Worm (Caenorhabditis elegans) whole organism, mixed stage, embryonic: Measurements from ENCODE around the gene fbxc-23.

Experiments
- M03D4.4 ChIP-seq: sonication (generic microtip); optimal IDR thresholded peaks from 2 replicates; lab custom pipeline; 2017; ENCODE audit warnings: mild to moderate bottlenecking, missing genetic modification characterization, missing compliant biosample characterization
- bed-3 ChIP-seq: fragments of 200-800 bp; sonication (Bioruptor generic); optimal IDR thresholded peaks from 3 replicates; lab custom pipeline; 2018; ENCODE audit warnings: mild to moderate bottlenecking, missing genetic modification characterization, moderate library complexity, missing compliant biosample characterization
- blmp-1 ChIP-seq: fragments of 150-350 bp; optimal IDR thresholded peaks from 2 replicates; lab custom pipeline; 2014; ENCODE audit warnings: missing biosample characterization, missing genetic modification characterization
- ceh-39 ChIP-seq: fragments of 150-350 bp; optimal IDR thresholded peaks from 2 replicates; lab custom pipeline; 2014; ENCODE audit warnings: missing biosample characterization, missing genetic modification characterization
- ceh-83 ChIP-seq: fragments of 200-800 bp; sonication (Bioruptor generic); optimal IDR thresholded peaks from 2 replicates; lab custom pipeline; 2018; ENCODE audit warnings: mild to moderate bottlenecking, missing genetic modification characterization, missing compliant biosample characterization
- ces-1 ChIP-seq: fragments of 150-350 bp; optimal IDR thresholded peaks from 2 replicates; lab custom pipeline; 2014; ENCODE audit warnings: missing biosample characterization, missing genetic modification reagents, missing genetic modification characterization
- cnd-1 ChIP-seq: fragments of 200-800 bp; sonication (Bioruptor generic); optimal IDR thresholded peaks from 2 replicates; lab custom pipeline; 2018; ENCODE audit warnings: mild to moderate bottlenecking, missing genetic modification characterization, missing compliant biosample characterization
- drap-1 ChIP-seq: fragments of 200-800 bp; sonication (Bioruptor generic); optimal IDR thresholded peaks from 3 replicates; lab custom pipeline; 2018; ENCODE audit warnings: mild to moderate bottlenecking, missing genetic modification characterization, missing compliant biosample characterization
- elt-3 ChIP-seq: fragments of 150-350 bp; optimal IDR thresholded peaks from 2 replicates; lab custom pipeline; 2014; ENCODE audit warnings: missing biosample characterization, missing genetic modification characterization
- flh-1 ChIP-seq: fragments of 200-800 bp; sonication (Bioruptor generic); optimal IDR thresholded peaks from 2 replicates; lab custom pipeline; 2018; ENCODE audit warnings: mild to moderate bottlenecking, missing genetic modification characterization, moderate library complexity, missing compliant biosample characterization
- ham-2 ChIP-seq: fragments of 200-800 bp; sonication (Bioruptor generic); optimal IDR thresholded peaks from 2 replicates; lab custom pipeline; 2018; ENCODE audit warnings: mild to moderate bottlenecking, missing genetic modification characterization, missing compliant biosample characterization
- lin-13 ChIP-seq: fragments of 150-350 bp; optimal IDR thresholded peaks from 2 replicates; lab custom pipeline; 2014; ENCODE audit warnings: missing biosample characterization, missing genetic modification characterization
- lin-32 ChIP-seq: fragments of 200-800 bp; sonication (Bioruptor generic); optimal IDR thresholded peaks from 2 replicates; lab custom pipeline; 2018; ENCODE audit warnings: mild to moderate bottlenecking, missing genetic modification characterization, missing compliant biosample characterization
- lsy-2 ChIP-seq: fragments of 150-350 bp; optimal IDR thresholded peaks from 2 replicates; lab custom pipeline; 2014; ENCODE audit warnings: missing biosample characterization, missing genetic modification characterization
- mab-5 ChIP-seq: fragments of 150-350 bp; optimal IDR thresholded peaks from 2 replicates; lab custom pipeline; 2014; ENCODE audit warnings: missing biosample characterization, missing genetic modification characterization
- mep-1 ChIP-seq: fragments of 150-350 bp; optimal IDR thresholded peaks from 2 replicates; lab custom pipeline; 2017; ENCODE audit warnings: missing biosample characterization, missing genetic modification reagents, missing genetic modification characterization, inconsistent platforms
- mls-2 ChIP-seq: sonication (generic microtip); optimal IDR thresholded peaks from 2 replicates; lab custom pipeline; 2016; ENCODE audit warnings: mild to moderate bottlenecking, missing genetic modification characterization, moderate library complexity, missing compliant biosample characterization
- nhr-12 ChIP-seq: fragments of 150-350 bp; optimal IDR thresholded peaks from 2 replicates; lab custom pipeline; 2014; ENCODE audit warnings: missing biosample characterization, missing genetic modification characterization
- nhr-2 ChIP-seq: fragments of 150-350 bp; optimal IDR thresholded peaks from 2 replicates; lab custom pipeline; 2014; ENCODE audit warnings: missing biosample characterization, missing genetic modification characterization
- nhr-237 ChIP-seq: fragments of 150-350 bp; optimal IDR thresholded peaks from 2 replicates; lab custom pipeline; 2014; ENCODE audit warnings: missing biosample characterization, missing genetic modification characterization
- nhr-28 ChIP-seq: fragments of 150-350 bp; optimal IDR thresholded peaks from 2 replicates; lab custom pipeline; 2014; ENCODE audit warnings: missing biosample characterization, missing genetic modification characterization
- nhr-76 ChIP-seq: sonication (generic microtip); optimal IDR thresholded peaks from 2 replicates; lab custom pipeline; 2017; ENCODE audit warnings: missing biosample characterization, missing genetic modification characterization
- pha-4 ChIP-seq: fragments of 150-350 bp; optimal IDR thresholded peaks from 2 replicates; lab custom pipeline; 2018; ENCODE audit warnings: missing biosample characterization, missing genetic modification reagents, missing genetic modification characterization
- sem-2 ChIP-seq: fragments of 200-800 bp; sonication (Bioruptor generic); optimal IDR thresholded peaks from 2 replicates; lab custom pipeline; 2018; ENCODE audit warnings: mild to moderate bottlenecking, missing genetic modification characterization, missing compliant biosample characterization
- snpc-4 ChIP-seq: fragments of 150-350 bp; optimal IDR thresholded peaks from 2 replicates; lab custom pipeline; 2014; ENCODE audit warnings: missing biosample characterization, missing genetic modification characterization
- sptf-1 ChIP-seq: sonication (generic microtip); optimal IDR thresholded peaks from 2 replicates; lab custom pipeline; 2017; ENCODE audit warnings: mild to moderate bottlenecking, missing genetic modification characterization, moderate library complexity, missing compliant biosample characterization
- tbx-8 ChIP-seq: fragments of 200-800 bp; sonication (Bioruptor generic); optimal IDR thresholded peaks from 2 replicates; lab custom pipeline; 2018; ENCODE audit warnings: mild to moderate bottlenecking, missing genetic modification characterization, moderate library complexity, missing compliant biosample characterization
- unc-120 ChIP-seq: sonication (generic microtip); optimal IDR thresholded peaks from 2 replicates; lab custom pipeline; 2017; ENCODE audit warnings: missing genetic modification characterization, missing compliant biosample characterization; ENCODE audit not compliant: poor library complexity, severe bottlenecking
- unc-39 ChIP-seq: fragments of 150-350 bp; optimal IDR thresholded peaks from 2 replicates; lab custom pipeline; 2014; ENCODE audit warnings: missing biosample characterization, missing genetic modification characterization
- unc-62 ChIP-seq: fragments of 150-350 bp; optimal IDR thresholded peaks from 2 replicates; lab custom pipeline; 2014; ENCODE audit warnings: missing biosample characterization, missing genetic modification reagents, missing genetic modification characterization
- zip-8 ChIP-seq: fragments of 150-350 bp; optimal IDR thresholded peaks from 2 replicates; lab custom pipeline; 2014; ENCODE audit warnings: missing biosample characterization, missing genetic modification characterization

The fbxc-23 gene

ce11 chrII:13600904-13601303 is 4.5 kb upstream of the fbxc-23 start, which contains the start of gene csp-1:
csp-1 (plus strand) TSS chrII:13601204.
- TF ChIP-seq nhr-237 (tag; lab: Kevin White, UChicago) (no peak), drap-1 (GFP tag; lab: Kevin White, UChicago) (no peak), lin-13 (no peak), unc-62 (GFP tag; lab: Kevin White, UChicago) (no peak), flh-1 (GFP tag; lab: Kevin White, UChicago) (no peak), nhr-76 (tag; lab: Kevin White, UChicago) (no peak), nhr-28 (tag; lab: Kevin White, UChicago) (no peak), mab-5 (tag; lab: Kevin White, UChicago) (no peak), bed-3 (GFP tag; lab: Kevin White, UChicago) (no peak), M03D4.4 (tag; lab: Kevin White, UChicago) (no peak), mep-1 (tag; lab: Kevin White, UChicago) (no peak), ceh-39 (tag; lab: Kevin White, UChicago) (no peak)

ce11 chrII:13595279-13595678 is 1.1 kb downstream of the fbxc-23 start:
- TF ChIP-seq lsy-2 (tag; lab: Kevin White, UChicago) (no peak), unc-120 (no peak), sem-2 (GFP tag; lab: Kevin White, UChicago) (no peak), blmp-1 (tag; lab: Kevin White, UChicago) (no peak), nhr-28 (tag; lab: Kevin White, UChicago) (no peak), tbx-8 (GFP tag; lab: Kevin White, UChicago) (no peak), nhr-12 (tag; lab: Kevin White, UChicago) (no peak), cnd-1 (no peak), lin-32 (GFP tag; lab: Kevin White, UChicago) (no peak), pha-4 (tag; lab: Kevin White, UChicago) (no peak), zip-8 (no peak), mep-1 (tag; lab: Kevin White, UChicago) (no peak), nhr-237 (tag; lab: Kevin White, UChicago) (no peak), unc-62 (GFP tag; lab: Kevin White, UChicago) (no peak), ceh-39 (tag; lab: Kevin White, UChicago) (no peak), nhr-2 (tag; lab: Kevin White, UChicago) (no peak)

ce11 chrII:13593659-13594221 is 2.6 kb downstream of the fbxc-23 start, which contains the start of gene clec-146:
clec-146 (minus strand) TSS chrII:13593774.
- TF ChIP-seq mls-2 (no peak), unc-120 (no peak), nhr-237 (tag; lab: Kevin White, UChicago) (no peak), pha-4 (tag; lab: Kevin White, UChicago) (no peak), ceh-83 (GFP tag; lab: Kevin White, UChicago) (no peak), ceh-39 (tag; lab: Kevin White, UChicago) (no peak), nhr-12 (tag; lab: Kevin White, UChicago) (no peak), M03D4.4 (tag; lab: Kevin White, UChicago) (no peak), bed-3 (GFP tag; lab: Kevin White, UChicago) (no peak), ces-1 (GFP tag; lab: Kevin White, UChicago) (no peak), mep-1 (tag; lab: Kevin White, UChicago) (no peak), unc-62 (GFP tag; lab: Kevin White, UChicago) (no peak), zip-8 (no peak), drap-1 (GFP tag; lab: Kevin White, UChicago) (no peak), elt-3 (tag; lab: Kevin White, UChicago) (no peak), unc-39 (no peak), sptf-1 (no peak), blmp-1 (tag; lab: Kevin White, UChicago) (no peak)

- TF ChIP-seq mep-1 (tag; lab: Kevin White, UChicago) (no peak), drap-1 (GFP tag; lab: Kevin White, UChicago) (no peak), zip-8 (no peak), ceh-83 (GFP tag; lab: Kevin White, UChicago) (no peak), tbx-8 (GFP tag; lab: Kevin White, UChicago) (no peak), ham-2 (GFP tag; lab: Kevin White, UChicago) (no peak), lsy-2 (tag; lab: Kevin White, UChicago) (no peak), sptf-1 (no peak), snpc-4 (tag; lab: Kevin White, UChicago) (no peak)
Measured at ce11 chrII:13590461-13590860, 5.9 kb downstream of the fbxc-23 start, which contains the start of gene clec-145. clec-145 (minus strand) TSS chrII:13590561.
